Worm (Caenorhabditis elegans) whole organism, young adult: ENCODE results near the gene gly-6.

ENCODE experiments used
- B0336.3 ChIP-seq: fragments of 200-800 bp; sonication (Bioruptor generic); IDR thresholded peaks from 2 replicates; pipeline ENCODE4 v1.3.6; 2022; ENCODE audit warnings: missing genetic modification characterization, missing compliant biosample characterization
- C17E4.6 ChIP-seq: fragments of 200-800 bp; sonication (Bioruptor generic); IDR thresholded peaks from 2 replicates; pipeline ENCODE4 v1.3.6; 2022; ENCODE audit warnings: missing genetic modification reagents, missing genetic modification characterization, missing compliant biosample characterization
- F37B4.10 ChIP-seq: fragments of 200-800 bp; sonication (Bioruptor generic); IDR thresholded peaks from 2 replicates; pipeline ENCODE4 v1.3.6; 2022; ENCODE audit warnings: missing genetic modification characterization, missing compliant biosample characterization
- F39B2.1 ChIP-seq: fragments of 200-800 bp; sonication (Bioruptor generic); IDR thresholded peaks from 2 replicates; pipeline ENCODE4 v1.3.6; 2022; ENCODE audit warnings: missing genetic modification reagents, missing genetic modification characterization, missing compliant biosample characterization
- Y53G8AR.9 ChIP-seq: fragments of 200-800 bp; sonication (Bioruptor generic); conservative IDR thresholded peaks from 2 replicates; pipeline ENCODE4 v1.3.6; 2022; ENCODE audit warnings: missing genetic modification reagents, missing genetic modification characterization, missing compliant biosample characterization
- Y56A3A.18 ChIP-seq: fragments of 200-800 bp; sonication (Bioruptor generic); IDR thresholded peaks from 2 replicates; pipeline ENCODE4 v1.3.6; 2022; ENCODE audit warnings: missing genetic modification reagents, missing genetic modification characterization, missing compliant biosample characterization
- Y79H2A.3 ChIP-seq: fragments of 200-800 bp; sonication (Bioruptor generic); conservative IDR thresholded peaks from 2 replicates; pipeline ENCODE4 v1.3.6; 2022; ENCODE audit warnings: missing genetic modification reagents, missing genetic modification characterization, missing compliant biosample characterization
- ZK185.1 ChIP-seq: sonication (generic microtip); optimal IDR thresholded peaks from 2 replicates; lab custom pipeline; 2016; ENCODE audit warnings: mild to moderate bottlenecking, missing genetic modification characterization, missing compliant biosample characterization; ENCODE audit not compliant: poor library complexity, severe bottlenecking
- ama-1 ChIP-seq, 3 experiments: fragments of 150-350 bp in 1 of 3; sonication (generic microtip) in 2 of 3; optimal IDR thresholded peaks; 2 replicates each; lab custom pipeline; 2014 to 2018; ENCODE audit warnings: missing biosample characterization in 2 of 3, missing genetic modification characterization in 2 of 3, missing genetic modification reagents in 2 of 3
- aptf-3 ChIP-seq: fragments of 200-800 bp; sonication (Bioruptor generic); IDR thresholded peaks from 2 replicates; pipeline ENCODE4 v1.3.6; 2022; ENCODE audit warnings: missing genetic modification characterization, missing compliant biosample characterization
- attf-3 ChIP-seq: fragments of 200-800 bp; sonication (Bioruptor generic); conservative IDR thresholded peaks from 2 replicates; pipeline ENCODE4 v1.3.6; 2022; ENCODE audit warnings: missing genetic modification reagents, missing genetic modification characterization, missing compliant biosample characterization
- attf-6 ChIP-seq: fragments of 200-800 bp; sonication (Bioruptor generic); IDR thresholded peaks from 2 replicates; pipeline ENCODE4 v1.3.6; 2022; ENCODE audit warnings: missing genetic modification reagents, missing genetic modification characterization, missing compliant biosample characterization
- ceh-100 ChIP-seq: fragments of 200-800 bp; sonication (Bioruptor generic); IDR thresholded peaks from 2 replicates; pipeline ENCODE4 v1.3.6; 2022; ENCODE audit warnings: missing genetic modification reagents, missing genetic modification characterization, missing compliant biosample characterization
- ceh-79 ChIP-seq: sonication (generic microtip); optimal IDR thresholded peaks from 2 replicates; lab custom pipeline; 2017; ENCODE audit warnings: mild to moderate bottlenecking, missing genetic modification characterization, missing compliant biosample characterization
- chd-7 ChIP-seq: sonication (generic microtip); optimal IDR thresholded peaks from 2 replicates; lab custom pipeline; 2016; ENCODE audit warnings: mild to moderate bottlenecking, missing genetic modification characterization, moderate library complexity, missing compliant biosample characterization
- dox-1 ChIP-seq: fragments of 200-800 bp; sonication (Bioruptor generic); IDR thresholded peaks from 2 replicates; pipeline ENCODE4 v1.3.6; 2022; ENCODE audit warnings: missing genetic modification reagents, missing genetic modification characterization, missing compliant biosample characterization
- efl-1 ChIP-seq: fragments of 150-350 bp; optimal IDR thresholded peaks from 2 replicates; lab custom pipeline; 2014; ENCODE audit warnings: missing biosample characterization, missing genetic modification reagents, missing genetic modification characterization
- egl-44 ChIP-seq: fragments of 200-800 bp; sonication (Bioruptor generic); IDR thresholded peaks from 2 replicates; pipeline ENCODE4 v1.3.6; 2022; ENCODE audit warnings: missing genetic modification reagents, missing genetic modification characterization, missing compliant biosample characterization
- hlh-12 ChIP-seq: sonication (generic microtip); optimal IDR thresholded peaks from 2 replicates; lab custom pipeline; 2016; ENCODE audit warnings: missing genetic modification characterization, missing compliant biosample characterization
- hmg-1.2 ChIP-seq: fragments of 200-800 bp; sonication (Bioruptor generic); IDR thresholded peaks from 2 replicates; pipeline ENCODE4 v1.3.6; 2022; ENCODE audit warnings: missing genetic modification reagents, missing genetic modification characterization, missing compliant biosample characterization
- lir-1 ChIP-seq: fragments of 200-800 bp; sonication (Bioruptor generic); conservative IDR thresholded peaks from 2 replicates; pipeline ENCODE4 v1.3.6; 2022; ENCODE audit warnings: missing genetic modification reagents, missing genetic modification characterization, missing compliant biosample characterization
- lsl-1 ChIP-seq: fragments of 200-800 bp; sonication (Bioruptor generic); optimal IDR thresholded peaks from 2 replicates; lab custom pipeline; 2018; ENCODE audit warnings: mild to moderate bottlenecking, missing genetic modification characterization, moderate library complexity, missing compliant biosample characterization
- madf-10 ChIP-seq: sonication (generic microtip); optimal IDR thresholded peaks from 2 replicates; lab custom pipeline; 2016; ENCODE audit warnings: mild to moderate bottlenecking, missing genetic modification characterization, missing compliant biosample characterization
- madf-8 ChIP-seq: fragments of 200-800 bp; sonication (Bioruptor generic); conservative IDR thresholded peaks from 2 replicates; pipeline ENCODE4 v1.3.6; 2022; ENCODE audit warnings: missing genetic modification reagents, missing genetic modification characterization, missing compliant biosample characterization
- mxl-1 ChIP-seq: sonication (generic microtip); optimal IDR thresholded peaks from 2 replicates; lab custom pipeline; 2016; ENCODE audit warnings: missing genetic modification characterization, missing compliant biosample characterization
- nfyb-1 ChIP-seq: fragments of 200-800 bp; sonication (Bioruptor generic); IDR thresholded peaks from 2 replicates; pipeline ENCODE4 v1.3.6; 2022; ENCODE audit warnings: missing genetic modification reagents, missing genetic modification characterization, missing compliant biosample characterization
- nhr-80 ChIP-seq: sonication (generic microtip); optimal IDR thresholded peaks from 2 replicates; lab custom pipeline; 2016; ENCODE audit warnings: missing genetic modification characterization, missing compliant biosample characterization
- pbrm-1 ChIP-seq: fragments of 200-800 bp; sonication (Bioruptor generic); IDR thresholded peaks from 2 replicates; pipeline ENCODE4 v1.3.6; 2022; ENCODE audit warnings: missing genetic modification reagents, missing genetic modification characterization, missing compliant biosample characterization
- sea-2 ChIP-seq: fragments of 200-800 bp; sonication (Bioruptor generic); IDR thresholded peaks from 2 replicates; pipeline ENCODE4 v1.3.6; 2022; ENCODE audit warnings: missing genetic modification characterization, missing compliant biosample characterization
- snpc-1.3 ChIP-seq: sonication (generic microtip); optimal IDR thresholded peaks from 2 replicates; lab custom pipeline; 2017; ENCODE audit warnings: missing genetic modification characterization, mild to moderate bottlenecking, missing compliant biosample characterization, antibody characterized with exemption, moderate library complexity, missing genotype, missing genetic modification reagents; ENCODE audit not compliant: insufficient read depth
- snpc-4 ChIP-seq, 5 experiments: fragments of 150-350 bp in 1 of 5; sonication (generic microtip) in 4 of 5; optimal IDR thresholded peaks; 2 replicates each; lab custom pipeline; 2014 to 2018; ENCODE audit warnings: missing genetic modification characterization in 5 of 5, missing biosample characterization in 3 of 5, antibody characterized with exemption in 2 of 5, mild to moderate bottlenecking in 2 of 5, missing compliant biosample characterization in 2 of 5, missing genotype in 2 of 5, moderate library complexity in 2 of 5, missing genetic modification reagents in 1 of 5
- sptf-2 ChIP-seq: fragments of 200-800 bp; sonication (Bioruptor generic); optimal IDR thresholded peaks from 2 replicates; lab custom pipeline; 2018; ENCODE audit warnings: mild to moderate bottlenecking, missing genetic modification characterization, missing compliant biosample characterization
- tbx-9 ChIP-seq: sonication (generic microtip); optimal IDR thresholded peaks from 2 replicates; lab custom pipeline; 2016; ENCODE audit warnings: borderline replicate concordance, missing genetic modification characterization, inconsistent platforms, missing compliant biosample characterization
- unc-62 ChIP-seq: fragments of 150-350 bp; optimal IDR thresholded peaks from 2 replicates; lab custom pipeline; 2014; ENCODE audit warnings: missing biosample characterization, missing genetic modification reagents, missing genetic modification characterization
- zfh-2 ChIP-seq: fragments of 200-800 bp; sonication (Bioruptor generic); conservative IDR thresholded peaks from 2 replicates; pipeline ENCODE4 v1.3.6; 2022; ENCODE audit warnings: missing genetic modification reagents, missing genetic modification characterization, missing compliant biosample characterization
- ztf-22 ChIP-seq: fragments of 200-800 bp; sonication (Bioruptor generic); optimal IDR thresholded peaks from 2 replicates; lab custom pipeline; 2018; ENCODE audit warnings: mild to moderate bottlenecking, missing genetic modification characterization, moderate library complexity, missing compliant biosample characterization
- ztf-25 ChIP-seq: fragments of 200-800 bp; sonication (Bioruptor generic); IDR thresholded peaks from 2 replicates; pipeline ENCODE4 v1.3.6; 2022; ENCODE audit warnings: missing genetic modification reagents, missing genetic modification characterization, missing compliant biosample characterization
- ztf-28 ChIP-seq: fragments of 200-800 bp; sonication (Bioruptor generic); IDR thresholded peaks from 2 replicates; pipeline ENCODE4 v1.3.6; 2022; ENCODE audit warnings: missing genetic modification reagents, missing genetic modification characterization, missing compliant biosample characterization
- ztf-3 ChIP-seq: fragments of 200-800 bp; sonication (Bioruptor generic); optimal IDR thresholded peaks from 2 replicates; lab custom pipeline; 2018; ENCODE audit warnings: mild to moderate bottlenecking, missing genetic modification characterization, missing compliant biosample characterization

Gene gly-6

DNA sequence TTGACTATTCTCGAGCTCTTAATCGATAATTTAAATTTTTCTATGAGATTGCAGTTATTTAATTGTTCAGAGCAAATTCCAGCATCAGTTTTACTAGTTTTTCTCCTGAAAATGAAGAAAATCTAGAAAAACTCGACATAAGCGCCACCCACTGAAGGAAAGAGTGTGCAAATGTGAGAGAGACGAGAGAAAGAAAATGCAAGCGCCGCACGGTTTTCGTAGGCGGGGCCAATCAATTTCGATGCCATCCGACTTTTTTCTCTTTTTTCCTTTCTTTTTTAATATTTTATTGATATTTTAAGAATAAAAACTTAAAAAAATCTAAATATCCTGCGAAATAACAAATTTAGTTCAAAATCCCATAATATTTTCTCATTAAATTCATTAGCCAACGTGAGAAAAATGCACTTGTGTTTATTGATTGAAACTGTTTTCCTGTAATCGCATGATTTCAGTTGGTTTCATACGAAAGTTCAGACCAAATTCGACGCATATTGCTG is 1.6 kb upstream of the gly-6 start, which contains the start of gene cdk-12:
cdk-12 (plus strand) TSS at position 450 of the 500 bp plus-strand sequence.
- TF ChIP-seq hmg-1.2 (peak; percentile 93), nhr-80 (tag; lab: Kevin White, UChicago) (peak; percentile 7), dox-1 (GFP tag; lab: Robert Waterston, UW) (peak; percentile 37; the same call in 1 of the 2 replicates), Y53G8AR.9 (no peak), F37B4.10 (GFP tag; lab: Robert Waterston, UW) (no peak), madf-8 (GFP tag; lab: Robert Waterston, UW) (no peak), snpc-1.3 (tag; lab: Kevin White, UChicago) (peak; percentile 60), unc-62 (GFP tag; lab: Kevin White, UChicago) (no peak)

DNA sequence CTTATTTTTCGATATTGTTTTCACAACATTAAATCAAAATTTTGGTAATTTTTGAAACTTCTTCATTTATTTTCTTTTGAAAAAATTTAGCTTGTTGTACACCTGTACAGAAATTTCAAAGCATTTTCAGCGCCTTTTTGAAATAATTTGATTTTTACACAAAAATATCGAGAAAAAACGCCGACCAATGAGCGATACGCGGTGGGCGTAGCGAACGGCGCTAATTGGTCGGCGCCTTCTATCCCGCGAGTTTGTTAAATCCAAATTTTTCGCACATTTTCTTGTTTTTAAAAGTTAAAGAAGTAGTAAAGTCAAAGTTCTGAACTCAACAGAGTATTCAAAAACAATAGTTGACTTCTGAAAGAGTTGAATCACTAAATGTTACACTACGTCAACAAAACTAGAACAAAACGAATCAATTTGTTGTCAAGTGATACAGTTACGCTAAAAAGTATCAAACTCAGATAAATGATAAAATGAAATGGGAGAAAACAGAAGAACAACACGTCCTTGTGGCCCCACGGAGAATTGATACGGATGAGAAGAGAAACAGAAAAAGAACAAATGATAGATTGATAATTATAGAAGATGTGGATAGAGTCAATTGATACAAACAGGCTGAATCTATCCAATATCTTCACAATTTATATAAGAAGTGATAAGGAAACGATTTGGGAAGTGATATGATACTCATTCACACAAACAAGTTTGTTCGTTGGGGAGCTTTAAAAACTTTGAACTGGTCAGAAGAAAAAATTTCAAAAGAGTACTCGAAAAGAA is 2.6 kb downstream of the gly-6 start:
- TF ChIP-seq lir-1 (GFP tag; lab: Robert Waterston, UW) (no peak), chd-7 (tag; lab: Kevin White, UChicago) (no peak), nfyb-1 (GFP tag; lab: Robert Waterston, UW) (peak; percentile 56; the same call in 1 of the 2 replicates)

DNA sequence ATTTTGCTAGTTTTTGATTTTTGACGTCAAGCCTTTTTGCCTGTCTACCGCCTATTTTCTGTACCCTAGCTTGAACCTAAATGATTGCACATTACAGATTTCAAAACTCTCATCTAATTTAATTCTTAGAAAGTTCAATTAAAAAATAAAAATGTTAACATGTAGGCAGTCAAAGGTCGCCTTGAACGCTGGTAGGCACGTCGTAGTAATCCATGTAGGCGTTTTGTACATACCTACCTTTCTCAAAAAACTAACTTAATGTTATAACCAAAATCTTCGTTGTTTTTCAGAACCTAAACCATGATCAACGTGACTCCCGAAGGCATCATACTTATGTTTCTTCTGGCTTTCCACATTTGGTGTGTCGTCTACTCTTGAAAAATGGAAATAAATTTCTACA is 7.2 kb downstream of the gly-6 start, which contains the start of gene H38K22.9:
H38K22.9 (plus strand) TSS at position 301 of the 400 bp plus-strand sequence.
- TF ChIP-seq ceh-79 (tag; lab: Kevin White, UChicago): no peak
- TF ChIP-seq efl-1 (GFP tag; lab: Kevin White, UChicago): no peak
- no peak for TF ChIP-seq attf-3 (GFP tag; lab: Robert Waterston, UW)
- no peak for TF ChIP-seq lsl-1 (GFP tag; lab: Kevin White, UChicago)
- TF ChIP-seq attf-6 (GFP tag; lab: Robert Waterston, UW): no peak
- TF ChIP-seq Y56A3A.18 (GFP tag; lab: Robert Waterston, UW): no peak
- TF ChIP-seq unc-62 (GFP tag; lab: Kevin White, UChicago): no peak
- no peak for TF ChIP-seq B0336.3 (GFP tag; lab: Robert Waterston, UW)
- no peak for TF ChIP-seq dox-1 (GFP tag; lab: Robert Waterston, UW)
- TF ChIP-seq C17E4.6 (GFP tag; lab: Robert Waterston, UW): no peak
- no peak for TF ChIP-seq Y53G8AR.9
- no peak for TF ChIP-seq sea-2
- TF ChIP-seq aptf-3 (GFP tag; lab: Robert Waterston, UW): no peak

DNA sequence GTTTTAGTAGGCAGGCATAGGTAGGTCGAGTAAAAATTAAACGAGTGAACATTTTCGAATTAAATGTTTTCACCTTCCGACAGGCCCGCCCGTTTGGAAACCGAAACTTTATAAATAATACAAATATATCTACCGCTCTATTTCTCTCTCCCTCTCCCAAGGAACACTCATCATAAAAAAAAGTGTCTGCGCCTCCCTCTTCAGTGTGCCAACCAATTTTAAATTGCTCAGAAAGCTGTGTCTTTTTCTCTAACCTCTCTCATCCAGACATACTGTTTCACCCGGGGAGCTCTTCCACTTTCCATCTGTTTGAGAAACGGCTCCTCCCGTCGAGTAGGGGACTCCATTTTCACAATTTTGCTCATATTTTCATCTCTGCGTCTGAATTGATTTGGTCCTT is 7.9 kb downstream of the gly-6 start:
- TF ChIP-seq mxl-1 (tag; lab: Kevin White, UChicago) (no peak), ama-1 (optimal IDR thresholded peaks at IDR 0.05; lab: Kevin White, UChicago) (no peak), ama-1 (GFP tag; optimal IDR thresholded peaks at IDR 0.05; lab: Kevin White, UChicago) (no peak), hmg-1.2 (peak; percentile 73; the same call in 1 of the 2 replicates), chd-7 (tag; lab: Kevin White, UChicago) (no peak), egl-44 (GFP tag; lab: Robert Waterston, UW) (no peak), C17E4.6 (GFP tag; lab: Robert Waterston, UW) (no peak), ceh-100 (no peak), ztf-22 (GFP tag; lab: Kevin White, UChicago) (no peak), dox-1 (GFP tag; lab: Robert Waterston, UW) (no peak), ZK185.1 (peak; percentile 5)

DNA sequence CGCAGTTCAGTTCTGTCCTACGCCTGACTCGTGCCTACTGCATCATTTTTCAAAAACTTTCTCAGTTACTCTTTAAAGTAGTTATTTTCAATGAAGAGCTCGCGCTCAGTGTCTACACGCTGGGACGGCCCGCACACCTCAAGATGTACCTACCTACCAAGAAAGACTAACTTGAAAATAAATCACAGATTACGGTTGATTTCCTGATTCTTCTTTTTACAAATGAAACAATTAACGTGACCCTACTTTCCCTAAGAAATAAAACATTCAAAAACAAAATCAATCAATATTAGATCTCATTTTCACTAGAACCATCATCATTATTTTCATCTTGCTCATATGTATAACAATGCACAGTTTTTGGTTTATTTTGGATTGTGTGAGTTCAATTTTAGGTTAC is 9.6 kb downstream of the gly-6 start, which contains the start of gene H38K22.7:
H38K22.7 (plus strand) TSS at position 301 of the 400 bp plus-strand sequence.
- TF ChIP-seq sptf-2 (GFP tag; lab: Kevin White, UChicago) (no peak), Y79H2A.3 (GFP tag; lab: Robert Waterston, UW) (no peak), F39B2.1 (GFP tag; lab: Robert Waterston, UW) (no peak), hlh-12 (tag; lab: Kevin White, UChicago) (no peak), ceh-100 (no peak), tbx-9 (tag; lab: Kevin White, UChicago) (no peak), pbrm-1 (GFP tag; lab: Robert Waterston, UW) (no peak), B0336.3 (GFP tag; lab: Robert Waterston, UW) (no peak), snpc-4 (GFP tag; optimal IDR thresholded peaks at IDR 0.05; lab: Kevin White, UChicago) (no peak), snpc-4 (tag; optimal IDR thresholded peaks at IDR 0.05; lab: Kevin White, UChicago) (no peak), ztf-3 (GFP tag; lab: Kevin White, UChicago) (no peak), madf-10 (no peak), attf-3 (GFP tag; lab: Robert Waterston, UW) (no peak), ztf-28 (GFP tag; lab: Robert Waterston, UW) (no peak), zfh-2 (GFP tag; lab: Robert Waterston, UW) (no peak), ztf-25 (GFP tag; lab: Robert Waterston, UW) (no peak)
